Fruit fly (Drosophila melanogaster) whole organism, adult: ENCODE data around the gene dpr8.
"Not testable (repeated sequence)": the region's sequence is repeated elsewhere in the genome, so short reads cannot be mapped to it uniquely, and the experiment has no call there.

Experiments
- CG11617 ChIP-seq: fragments of 200-800 bp; sonication (Bioruptor generic); optimal IDR thresholded peaks from 2 replicates; lab custom pipeline; 2017; ENCODE audit warnings: mild to moderate bottlenecking, missing biosample characterization, missing genetic modification reagents, missing genetic modification characterization
- CG12768 ChIP-seq: fragments of 200-800 bp; sonication (Bioruptor generic); optimal IDR thresholded peaks from 2 replicates; lab custom pipeline; 2017; ENCODE audit warnings: missing biosample characterization, missing genetic modification characterization, mild to moderate bottlenecking, moderate library complexity, missing genetic modification reagents
- CG14711 ChIP-seq: fragments of 200-800 bp; sonication (Bioruptor generic); optimal IDR thresholded peaks from 2 replicates; lab custom pipeline; 2018; ENCODE audit warnings: missing biosample characterization, mild to moderate bottlenecking, missing genetic modification characterization, moderate library complexity
- CG1620 ChIP-seq: fragments of 200-800 bp; sonication (Bioruptor generic); optimal IDR thresholded peaks from 2 replicates; lab custom pipeline; 2016; ENCODE audit warnings: missing biosample characterization, missing genetic modification characterization
- CG33017 ChIP-seq: fragments of 200-800 bp; sonication (Bioruptor generic); optimal IDR thresholded peaks from 2 replicates; lab custom pipeline; 2018; ENCODE audit warnings: missing biosample characterization, mild to moderate bottlenecking, missing genetic modification characterization, moderate library complexity
- CG5204 ChIP-seq: fragments of 200-800 bp; sonication (Bioruptor generic); optimal IDR thresholded peaks from 2 replicates; lab custom pipeline; 2016; ENCODE audit warnings: missing biosample characterization, missing genetic modification characterization
- CG7045 ChIP-seq: fragments of 200-800 bp; sonication (Bioruptor generic); optimal IDR thresholded peaks from 2 replicates; lab custom pipeline; 2017; ENCODE audit warnings: missing biosample characterization, mild to moderate bottlenecking, missing genetic modification characterization
- CG7101 ChIP-seq: fragments of 200-800 bp; sonication (Bioruptor generic); optimal IDR thresholded peaks from 2 replicates; lab custom pipeline; 2018; ENCODE audit warnings: missing biosample characterization, mild to moderate bottlenecking, missing genetic modification characterization, moderate library complexity
- Clk ChIP-seq: fragments of 200-800 bp; sonication (Bioruptor generic); optimal IDR thresholded peaks from 2 replicates; lab custom pipeline; 2017; ENCODE audit warnings: missing biosample characterization, missing genetic modification characterization
- Crg-1 ChIP-seq: fragments of 200-800 bp; sonication (Bioruptor generic); optimal IDR thresholded peaks from 2 replicates; lab custom pipeline; 2016; ENCODE audit warnings: missing biosample characterization, missing genetic modification characterization
- Hr96 ChIP-seq: fragments of 200-800 bp; sonication (Bioruptor generic); optimal IDR thresholded peaks from 2 replicates; lab custom pipeline; 2016; ENCODE audit warnings: missing biosample characterization, missing genetic modification characterization
- Mnt ChIP-seq: fragments of 200-800 bp; sonication (Bioruptor generic); optimal IDR thresholded peaks from 2 replicates; lab custom pipeline; 2016; ENCODE audit warnings: missing biosample characterization, mild to moderate bottlenecking, missing genetic modification characterization
- bab1 ChIP-seq: fragments of 200-800 bp; sonication (Bioruptor generic); optimal IDR thresholded peaks from 3 replicates; lab custom pipeline; 2019; ENCODE audit warnings: missing biosample characterization, mild to moderate bottlenecking, missing genetic modification characterization, moderate library complexity
- cic ChIP-seq: fragments of 200-800 bp; sonication (Bioruptor generic); optimal IDR thresholded peaks from 2 replicates; lab custom pipeline; 2017; ENCODE audit warnings: missing biosample characterization, mild to moderate bottlenecking, missing genetic modification characterization, moderate library complexity
- cnc ChIP-seq, 2 experiments: fragments of >200 bp; optimal IDR thresholded peaks; 2 replicates each; lab custom pipeline; 2017
- kay ChIP-seq: fragments of 200-800 bp; sonication (Bioruptor generic); peaks from one replicate; lab custom pipeline; 2016; ENCODE audit warnings: missing biosample characterization, missing genetic modification characterization, borderline replicate concordance
- ovo ChIP-seq: fragments of 200-800 bp; sonication (Bioruptor generic); optimal IDR thresholded peaks from 2 replicates; lab custom pipeline; 2016; ENCODE audit warnings: missing biosample characterization, missing genetic modification characterization
- pad ChIP-seq: fragments of 200-800 bp; sonication (Bioruptor generic); optimal IDR thresholded peaks from 3 replicates; lab custom pipeline; 2017; ENCODE audit warnings: missing biosample characterization, missing genetic modification characterization, mild to moderate bottlenecking, moderate library complexity, missing genetic modification reagents
- tj ChIP-seq: fragments of 200-800 bp; sonication (Bioruptor generic); optimal IDR thresholded peaks from 3 replicates; lab custom pipeline; 2017; ENCODE audit warnings: missing biosample characterization, mild to moderate bottlenecking, missing genetic modification characterization, moderate library complexity
- toe ChIP-seq: fragments of 200-800 bp; sonication (Bioruptor generic); optimal IDR thresholded peaks from 2 replicates; lab custom pipeline; 2016; ENCODE audit warnings: missing biosample characterization, missing genetic modification characterization

dpr8 gene

DNA sequence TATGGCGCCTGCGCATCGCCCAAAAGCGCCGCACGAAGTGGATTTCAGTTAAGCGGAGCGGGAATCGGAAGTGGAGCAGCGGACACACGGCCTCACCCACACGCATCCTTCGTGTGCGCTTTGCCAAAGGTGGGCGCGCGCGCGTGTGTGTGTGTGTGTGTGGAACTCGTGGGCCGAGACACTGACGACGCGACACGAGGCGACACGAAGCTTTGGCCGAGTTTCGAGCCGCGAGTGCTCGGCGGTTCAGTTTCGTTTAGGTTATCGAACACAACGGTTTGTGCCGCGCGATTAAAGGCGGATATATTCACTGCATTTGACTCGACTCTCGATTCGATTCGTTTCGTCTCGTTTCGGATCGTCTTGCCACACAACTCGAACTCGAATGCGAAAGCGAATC lies at the start of gene dpr8:
Gene dpr8 (plus strand): TSS at position 264 of the 400 bp plus-strand sequence.
- TF ChIP-seq CG14711 (tag; lab: Kevin White, UChicago), result no peak
- TF ChIP-seq pad (GFP tag; lab: Kevin White, UChicago), result no peak
- no peak for TF ChIP-seq CG5204
- no peak for TF ChIP-seq CG12768 (GFP tag; lab: Kevin White, UChicago)

DNA sequence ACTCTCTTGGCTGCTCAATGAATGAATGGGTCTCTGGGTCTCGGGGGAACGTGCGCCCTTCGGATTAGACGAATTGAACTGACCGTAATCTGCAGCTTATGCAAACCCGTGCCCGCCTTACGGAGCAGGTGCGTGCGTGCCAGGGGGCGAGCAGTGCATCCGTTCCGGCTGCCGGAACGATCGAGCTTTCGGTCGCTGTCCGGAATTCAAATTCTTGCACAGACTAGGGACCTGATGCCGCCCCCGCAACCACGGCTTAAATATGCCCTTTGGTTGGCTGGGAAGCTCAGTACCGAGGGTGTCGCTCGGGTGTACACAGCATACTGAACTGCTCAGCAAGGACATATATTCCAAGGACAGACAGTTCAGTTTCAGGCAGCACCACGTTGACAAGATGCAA lies 44.6 kb upstream of the dpr8 start, which contains the start of gene Muc12Ea:
Gene Muc12Ea (plus strand): TSS at position 301 of the 400 bp plus-strand sequence.
- TF ChIP-seq CG1620 (GFP tag; lab: Kevin White, UChicago) (no peak), kay (GFP tag; lab: Kevin White, UChicago) (no peak), toe (GFP tag; lab: Kevin White, UChicago) (no peak), CG5204 (no peak), cic (GFP tag; lab: Kevin White, UChicago) (no peak), tj (GFP tag; lab: Kevin White, UChicago) (no peak), cnc (optimal IDR thresholded peaks at IDR 0.05; lab: Kevin White, UChicago) (no peak), Crg-1 (GFP tag; lab: Kevin White, UChicago) (no peak), Clk (no peak)

DNA sequence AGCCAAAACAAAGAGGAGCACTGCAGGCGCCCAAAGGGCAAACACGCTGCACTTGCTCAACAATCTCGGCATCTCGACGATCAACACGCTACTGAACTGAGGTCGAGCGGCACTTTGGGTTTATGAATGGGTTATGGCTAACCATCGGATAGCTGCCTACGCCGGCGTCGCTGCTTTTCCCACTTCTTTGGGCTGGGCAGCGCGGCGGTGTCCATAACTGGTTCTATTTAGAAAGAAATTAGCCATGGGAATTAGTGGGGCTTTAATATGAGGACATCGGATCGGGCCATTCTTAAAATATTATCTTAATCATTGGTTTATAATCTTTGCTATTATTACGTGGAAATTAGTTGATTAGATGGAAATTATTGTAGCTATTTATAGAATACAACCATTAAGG lies 32.7 kb upstream of the dpr8 start, which contains the start of gene CG9400:
Gene CG9400 (minus strand): TSS at position 101 of the 400 bp plus-strand sequence.
- TF ChIP-seq cic (GFP tag; lab: Kevin White, UChicago) (no peak), Clk (no peak)

DNA sequence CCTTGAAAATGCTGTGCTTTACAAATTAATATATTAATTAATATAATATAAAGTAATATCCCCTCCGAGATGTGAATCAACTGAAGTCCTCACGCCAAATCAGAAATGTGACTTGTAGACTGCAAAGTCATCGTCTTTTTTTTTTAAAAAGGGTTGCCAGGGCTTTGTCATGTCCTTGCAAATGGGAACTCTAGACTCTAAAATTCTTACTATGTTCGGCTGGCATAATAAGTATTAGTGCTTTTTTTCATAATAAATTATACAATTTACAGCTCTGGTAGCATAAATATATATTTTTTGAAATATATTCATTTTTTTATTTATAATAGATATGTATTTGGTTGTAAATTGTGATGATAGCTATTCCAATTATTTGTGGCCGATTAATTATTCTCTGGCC lies 6.5 kb upstream of the dpr8 start, which contains the start of gene betaNACtes2:
Gene betaNACtes2 (minus strand): TSS at position 101 of the 400 bp plus-strand sequence.
- not testable (repeated sequence) for TF ChIP-seq CG12768 (GFP tag; lab: Kevin White, UChicago); CG33017 (tag; lab: Kevin White, UChicago); pad (GFP tag; lab: Kevin White, UChicago)

DNA sequence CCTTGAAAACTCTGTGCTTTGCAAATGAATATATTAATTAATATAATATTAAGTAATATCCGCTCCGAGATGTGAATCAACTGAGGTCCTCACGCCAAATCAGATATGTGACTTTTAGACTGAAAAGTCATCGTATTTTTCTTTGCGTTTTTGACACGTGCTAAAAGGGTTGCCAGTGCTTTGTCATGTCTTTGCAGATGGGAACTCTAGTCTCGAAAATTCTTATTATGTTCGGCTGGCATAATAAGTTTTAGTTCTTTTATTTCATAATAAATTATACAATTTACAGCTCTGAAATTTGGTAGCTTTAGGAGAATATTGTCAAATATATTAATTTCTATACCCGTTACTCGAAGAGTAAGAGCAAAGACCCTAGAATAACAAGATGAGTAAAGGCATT lies 5.0 kb upstream of the dpr8 start, which contains the start of gene betaNACtes6:
Gene betaNACtes6 (minus strand): TSS at position 101 of the 400 bp plus-strand sequence.
- TF ChIP-seq bab1; tj (GFP tag; lab: Kevin White, UChicago); cic (GFP tag; lab: Kevin White, UChicago): not testable (repeated sequence)

DNA sequence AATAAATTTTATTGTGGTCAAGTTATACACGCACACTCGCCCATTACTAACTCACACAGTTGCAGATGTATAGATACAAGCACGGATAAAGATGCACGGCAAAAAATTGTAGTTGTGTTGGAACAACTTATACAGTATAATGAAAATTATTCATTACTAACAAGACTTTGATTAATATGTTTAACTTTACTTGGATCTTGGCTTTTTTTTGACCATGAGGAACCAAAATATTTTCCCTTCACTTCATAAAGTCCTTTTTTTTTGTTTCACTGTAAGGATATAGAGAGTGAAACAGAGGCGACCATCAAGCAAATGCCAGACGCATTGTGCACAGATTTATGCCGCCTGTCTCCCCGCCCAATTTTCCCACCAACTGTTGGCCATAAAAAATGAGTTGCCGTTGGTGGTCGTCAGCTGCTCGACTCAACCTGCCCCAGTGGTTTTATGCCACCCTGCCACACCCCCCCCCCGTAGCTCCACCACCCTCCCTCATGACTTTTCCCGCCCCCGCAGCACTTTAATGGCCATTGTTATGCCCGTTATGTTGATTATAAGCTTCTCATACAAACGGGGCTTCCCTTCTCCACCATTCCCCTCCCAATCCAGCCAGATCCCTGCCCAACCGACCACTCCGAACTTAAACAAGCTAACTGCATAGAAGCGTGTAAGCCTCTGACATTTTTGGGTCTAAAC lies 9.6 kb downstream of the dpr8 start:
- no peak for TF ChIP-seq CG1620 (GFP tag; lab: Kevin White, UChicago)
- TF ChIP-seq Crg-1 (GFP tag; lab: Kevin White, UChicago), result no peak
- TF ChIP-seq ovo, result no peak
- no peak for TF ChIP-seq kay (GFP tag; lab: Kevin White, UChicago)
- no peak for TF ChIP-seq CG14711 (tag; lab: Kevin White, UChicago)
- TF ChIP-seq Mnt (GFP tag; lab: Kevin White, UChicago), result no peak
- no peak for TF ChIP-seq pad (GFP tag; lab: Kevin White, UChicago)
- no peak for TF ChIP-seq CG33017 (tag; lab: Kevin White, UChicago)
- TF ChIP-seq tj (GFP tag; lab: Kevin White, UChicago), result no peak
- TF ChIP-seq cnc (optimal IDR thresholded peaks at IDR 0.05; lab: Kevin White, UChicago), result no peak
- no peak for TF ChIP-seq cic (GFP tag; lab: Kevin White, UChicago)

DNA sequence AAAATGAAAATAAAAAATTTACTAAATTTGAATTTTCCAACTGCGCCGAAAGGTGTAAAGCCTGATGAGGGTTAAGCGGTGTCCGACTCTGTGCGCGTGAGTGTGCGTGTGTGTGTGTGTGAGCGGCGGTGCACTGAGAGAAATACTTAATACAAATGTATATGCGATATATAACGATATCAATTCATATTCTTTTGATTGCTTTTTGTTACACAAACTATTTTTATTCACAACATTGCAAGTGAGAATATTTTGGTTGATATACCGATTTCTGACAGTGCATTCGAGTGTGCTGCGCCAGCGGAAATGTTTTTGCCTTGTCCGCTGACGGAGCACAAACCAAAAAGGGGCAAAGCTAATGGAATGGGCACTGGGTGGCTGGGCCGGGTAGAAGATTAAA lies 10.2 kb downstream of the dpr8 start:
- TF ChIP-seq kay (GFP tag; lab: Kevin White, UChicago) (no peak), cnc (optimal IDR thresholded peaks at IDR 0.05; lab: Kevin White, UChicago) (no peak), bab1 (no peak), CG1620 (GFP tag; lab: Kevin White, UChicago) (no peak), Hr96 (GFP tag; lab: Kevin White, UChicago) (no peak), CG7045 (GFP tag; lab: Kevin White, UChicago) (no peak), Crg-1 (GFP tag; lab: Kevin White, UChicago) (no peak), CG11617 (no peak), toe (GFP tag; lab: Kevin White, UChicago) (no peak), CG14711 (tag; lab: Kevin White, UChicago) (no peak), Mnt (GFP tag; lab: Kevin White, UChicago) (no peak), tj (GFP tag; lab: Kevin White, UChicago) (no peak)

DNA sequence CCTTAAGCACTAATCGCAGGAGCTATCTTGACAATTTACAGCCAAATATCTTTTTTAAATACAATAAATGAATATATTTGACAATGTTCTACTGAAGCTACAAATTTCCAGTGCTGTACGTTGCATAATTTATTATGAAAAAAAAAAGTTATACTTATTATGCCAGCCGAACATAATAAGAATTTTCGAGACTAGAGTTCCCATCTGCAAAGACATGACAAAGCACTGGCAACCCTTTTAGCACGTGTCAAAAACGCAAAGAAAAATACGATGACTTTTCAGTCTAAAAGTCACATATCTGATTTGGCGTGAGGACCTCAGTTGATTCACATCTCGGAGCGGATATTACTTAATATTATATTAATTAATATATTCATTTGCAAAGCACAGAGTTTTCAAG lies 56.5 kb downstream of the dpr8 start, which contains the start of gene betaNACtes3:
Gene betaNACtes3 (plus strand): TSS at position 301 of the 400 bp plus-strand sequence.
- not testable (repeated sequence) for TF ChIP-seq toe (GFP tag; lab: Kevin White, UChicago); CG7101 (tag; lab: Kevin White, UChicago); kay (GFP tag; lab: Kevin White, UChicago)
